Fruit fly (Drosophila melanogaster) whole organism, pupa: ENCODE results near the gene Ube3a.

Experiments
- CG10348 ChIP-seq: fragments of 200-800 bp; sonication (Bioruptor generic); IDR thresholded peaks from 2 replicates; pipeline ENCODE4 v1.3.6; 2022; ENCODE audit warnings: missing biosample characterization, missing genetic modification characterization
- CG12605 ChIP-seq: fragments of 200-800 bp; sonication (Bioruptor generic); IDR thresholded peaks from 2 replicates; pipeline ENCODE4 v1.3.6; 2022; ENCODE audit warnings: missing biosample characterization, missing genetic modification characterization
- CG13204 ChIP-seq: fragments of 200-800 bp; sonication (Bioruptor generic); optimal IDR thresholded peaks from 2 replicates; lab custom pipeline; 2018; ENCODE audit warnings: missing biosample characterization, mild to moderate bottlenecking, missing genetic modification characterization, moderate library complexity
- CG14655 ChIP-seq: fragments of 200-800 bp; sonication (Bioruptor generic); optimal IDR thresholded peaks from 3 replicates; lab custom pipeline; 2017; ENCODE audit warnings: mild to moderate bottlenecking, missing biosample characterization, missing genetic modification reagents, missing genetic modification characterization
- CG15710 ChIP-seq: fragments of 200-800 bp; sonication (Bioruptor generic); optimal IDR thresholded peaks from 2 replicates; lab custom pipeline; 2018; ENCODE audit warnings: missing biosample characterization, mild to moderate bottlenecking, missing genetic modification characterization, moderate library complexity
- CG17806 ChIP-seq: fragments of 200-800 bp; sonication (Bioruptor generic); optimal IDR thresholded peaks from 2 replicates; lab custom pipeline; 2018; ENCODE audit warnings: missing biosample characterization, mild to moderate bottlenecking, missing genetic modification characterization, moderate library complexity
- CG32121 ChIP-seq: fragments of 200-800 bp; sonication (Bioruptor generic); IDR thresholded peaks from 2 replicates; pipeline ENCODE4 v1.3.6; 2022; ENCODE audit warnings: missing biosample characterization, missing genetic modification characterization
- CG34367 ChIP-seq: fragments of 200-800 bp; sonication (Bioruptor generic); optimal IDR thresholded peaks from 2 replicates; lab custom pipeline; 2018; ENCODE audit warnings: missing biosample characterization, mild to moderate bottlenecking, missing genetic modification characterization
- CG4496 ChIP-seq: fragments of 200-800 bp; sonication (Bioruptor generic); IDR thresholded peaks from 3 replicates; pipeline ENCODE4 v1.3.6; 2022; ENCODE audit warnings: missing biosample characterization, missing genetic modification characterization
- CG8159 ChIP-seq: fragments of 200-800 bp; sonication (Bioruptor generic); optimal IDR thresholded peaks from 3 replicates; lab custom pipeline; 2018; ENCODE audit warnings: missing biosample characterization, mild to moderate bottlenecking, missing genetic modification characterization, moderate library complexity
- CG8301 ChIP-seq: fragments of 200-800 bp; sonication (Bioruptor generic); optimal IDR thresholded peaks from 2 replicates; lab custom pipeline; 2018; ENCODE audit warnings: missing biosample characterization, mild to moderate bottlenecking, missing genetic modification characterization
- CG9948 ChIP-seq: fragments of 200-800 bp; sonication (Bioruptor generic); optimal IDR thresholded peaks from 2 replicates; lab custom pipeline; 2018; ENCODE audit warnings: missing biosample characterization, mild to moderate bottlenecking, missing genetic modification characterization, moderate library complexity
- D1 ChIP-seq: fragments of 200-800 bp; sonication (Bioruptor generic); optimal IDR thresholded peaks from 2 replicates; lab custom pipeline; 2018; ENCODE audit warnings: missing biosample characterization, mild to moderate bottlenecking, missing genetic modification characterization, moderate library complexity
- EcR ChIP-seq: fragments of 200-800 bp; sonication (Bioruptor generic); optimal IDR thresholded peaks from 3 replicates; lab custom pipeline; 2019; ENCODE audit warnings: missing biosample characterization, missing genetic modification characterization, mild to moderate bottlenecking, moderate library complexity, missing genetic modification reagents
- Ets98B ChIP-seq: fragments of 200-800 bp; sonication (Bioruptor generic); IDR thresholded peaks from 2 replicates; pipeline ENCODE4 v1.3.6; 2022; ENCODE audit warnings: missing biosample characterization, missing genetic modification characterization
- Pif1A ChIP-seq: fragments of 200-800 bp; sonication (Bioruptor generic); optimal IDR thresholded peaks from 3 replicates; lab custom pipeline; 2016; ENCODE audit warnings: missing biosample characterization, missing genetic modification characterization
- Pif1B ChIP-seq: fragments of 200-800 bp; sonication (Bioruptor generic); optimal IDR thresholded peaks from 3 replicates; lab custom pipeline; 2016; ENCODE audit warnings: missing biosample characterization, missing genetic modification characterization
- Snoo ChIP-seq: fragments of 200-800 bp; sonication (Bioruptor generic); optimal IDR thresholded peaks from 3 replicates; lab custom pipeline; 2017; ENCODE audit warnings: missing biosample characterization, mild to moderate bottlenecking, missing genetic modification characterization, inconsistent platforms
- fd96Ca ChIP-seq: fragments of 200-800 bp; sonication (Bioruptor generic); IDR thresholded peaks from 3 replicates; pipeline ENCODE4 v1.3.6; 2022; ENCODE audit warnings: missing biosample characterization, missing genetic modification characterization
- gl ChIP-seq: fragments of 200-800 bp; sonication (Bioruptor generic); optimal IDR thresholded peaks from 2 replicates; lab custom pipeline; 2018; ENCODE audit warnings: missing biosample characterization, mild to moderate bottlenecking, missing genetic modification characterization
- rn ChIP-seq: fragments of 200-800 bp; sonication (Bioruptor generic); IDR thresholded peaks from 2 replicates; pipeline ENCODE4 v1.3.6; 2022; ENCODE audit warnings: missing biosample characterization, missing genetic modification characterization

The Ube3a gene

DNA sequence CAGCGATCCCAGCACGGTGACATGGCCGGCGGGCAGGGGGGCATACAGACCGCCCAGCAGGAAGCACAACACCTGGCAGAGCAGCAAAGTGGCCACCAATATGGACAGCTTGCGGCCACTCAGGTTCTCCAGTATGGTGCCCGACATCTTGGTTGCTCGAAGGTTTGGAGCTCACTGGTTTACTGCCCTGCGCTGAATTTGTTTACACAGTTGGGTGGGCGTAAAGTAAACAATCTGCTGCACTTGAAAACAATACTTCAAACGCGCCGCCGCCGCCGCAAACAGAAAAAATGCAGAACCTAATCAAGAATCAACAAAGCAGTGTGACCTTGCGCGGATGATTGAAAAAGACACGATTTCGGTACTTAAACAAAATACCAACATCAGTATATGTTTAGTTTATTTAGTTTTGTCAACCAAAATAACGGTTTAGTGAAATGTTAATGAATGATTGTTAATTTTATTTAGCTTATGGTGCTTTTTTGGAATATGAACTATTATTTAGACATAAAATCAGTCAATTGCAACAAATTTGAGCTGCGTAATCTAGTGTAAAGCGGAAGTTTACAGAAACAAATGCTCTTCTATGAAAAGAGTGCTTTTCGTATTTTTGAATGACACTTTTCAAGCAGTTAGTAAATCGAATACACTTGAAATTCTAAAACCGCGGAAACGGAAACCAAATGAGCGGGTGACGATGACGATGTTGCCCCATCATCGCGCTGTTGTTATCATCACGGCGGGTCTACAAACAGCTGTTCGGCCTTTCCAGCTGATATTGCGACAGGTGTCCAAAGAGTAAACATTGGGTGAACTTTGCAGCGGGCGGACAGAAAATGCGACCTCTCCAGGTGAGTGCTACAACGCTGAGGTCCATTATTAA lies 40.8 kb downstream of the Ube3a start, which contains the start of the genes wls and Adck5:
Gene wls (minus strand): TSS at position 327 of the 883 bp plus-strand sequence.
Gene Adck5 (plus strand): TSS at position 519 of the 883 bp plus-strand sequence.
- TF ChIP-seq CG10348: no peak
- TF ChIP-seq CG32121 (GFP tag; lab: Robert Waterston, UW): 0 out of 2 replicates have a peak, but pooled peaks have one; percentile 35
- TF ChIP-seq D1 (tag; lab: Kevin White, UChicago): no peak
- TF ChIP-seq Pif1B (GFP tag; lab: Kevin White, UChicago): no peak
- TF ChIP-seq CG8301 (tag; lab: Kevin White, UChicago): no peak
- peak; percentile 18; the same call in 1 of the 2 replicates for TF ChIP-seq Ets98B
- no peak for TF ChIP-seq CG14655 (GFP tag; lab: Kevin White, UChicago)
- no peak for TF ChIP-seq rn (GFP tag; lab: Robert Waterston, UW)
- no peak for TF ChIP-seq CG13204
- TF ChIP-seq CG17806 (tag; lab: Kevin White, UChicago): no peak
- peak; percentile 78 for TF ChIP-seq CG4496 (GFP tag; lab: Robert Waterston, UW)
- TF ChIP-seq gl: peak; percentile 38
- peak; percentile 64 for TF ChIP-seq CG12605
- no peak for TF ChIP-seq CG9948 (tag; lab: Kevin White, UChicago)
- no peak for TF ChIP-seq Pif1A (GFP tag; lab: Kevin White, UChicago)
- no peak for TF ChIP-seq CG8159 (tag; lab: Kevin White, UChicago)
- 0 out of 3 replicates have a peak, but pooled peaks have one; percentile 21 for TF ChIP-seq fd96Ca
- no peak for TF ChIP-seq CG15710
- TF ChIP-seq Snoo (tag; lab: Kevin White, UChicago): peak; percentile 78
- TF ChIP-seq EcR: no peak
- TF ChIP-seq CG34367 (tag; lab: Kevin White, UChicago): peak; percentile 53

DNA sequence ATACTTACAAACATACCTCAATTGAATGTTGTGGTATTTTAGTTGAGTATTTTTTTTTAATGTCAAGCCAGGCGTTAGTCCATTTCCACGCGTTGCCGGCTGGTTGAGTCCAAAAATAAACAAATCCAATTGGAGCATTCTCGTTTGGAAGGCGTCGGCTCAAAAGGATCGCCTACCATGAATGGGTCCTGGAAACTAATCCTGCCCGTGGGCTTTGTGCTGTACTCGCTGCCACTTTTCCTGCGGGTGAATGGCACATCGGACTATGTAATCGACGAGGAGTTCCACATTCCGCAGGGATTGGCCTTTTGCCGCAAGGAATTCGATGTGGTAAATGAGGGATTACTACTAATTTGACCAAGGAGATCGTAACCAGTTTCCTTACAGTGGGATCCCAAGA lies 45.5 kb downstream of the Ube3a start, which contains the start of gene Alg10:
Gene Alg10 (plus strand): TSS at position 73 of the 400 bp plus-strand sequence.
- TF ChIP-seq CG8301 (tag; lab: Kevin White, UChicago) (no peak), fd96Ca (no peak), rn (GFP tag; lab: Robert Waterston, UW) (no peak), CG12605 (no peak), CG8159 (tag; lab: Kevin White, UChicago) (no peak)
